Fruit fly (Drosophila melanogaster) whole organism, embryonic: ENCODE measurements around the gene Unr.
A peak's percentile ranks its signal among the peaks of the same experiment; 100 is the strongest.

Source experiments
- Hr39 ChIP-seq: fragments of >200 bp; optimal IDR thresholded peaks from 2 replicates; lab custom pipeline; 2017
- Sry-β ChIP-seq: fragments of 200-800 bp; sonication (Bioruptor generic); optimal IDR thresholded peaks from 2 replicates; lab custom pipeline; 2018; ENCODE audit warnings: missing biosample characterization, mild to moderate bottlenecking, missing genetic modification characterization, moderate library complexity
- toy ChIP-seq: fragments of 200-800 bp; sonication (Bioruptor generic); IDR thresholded peaks from 2 replicates; pipeline ENCODE4 v1.3.6; 2022; ENCODE audit warnings: missing biosample characterization, missing genetic modification characterization

DNA sequence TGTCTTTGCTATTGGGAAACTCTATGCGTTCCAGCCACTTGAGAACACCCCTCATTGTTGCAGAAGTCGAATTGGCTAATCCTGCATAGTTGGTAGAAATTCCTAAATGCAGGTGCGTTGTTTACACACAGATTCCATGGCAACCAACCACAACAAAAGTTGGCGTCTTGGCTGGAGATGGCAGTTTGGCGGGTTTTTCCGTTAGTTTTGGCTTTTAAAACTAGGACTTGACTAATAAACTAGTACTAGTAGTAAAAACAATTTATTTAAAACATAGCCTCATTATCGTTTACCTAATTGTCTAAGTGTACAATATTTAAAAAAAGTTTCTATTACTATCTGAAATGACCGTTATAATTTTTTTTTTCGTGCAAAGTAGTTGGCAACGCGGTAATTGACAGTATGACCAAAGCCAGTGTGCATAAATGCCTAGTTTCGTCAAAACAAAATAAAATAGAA lies 30.7 kb downstream of the Unr start, which contains the start of gene Exo70:
- TF ChIP-seq toy (GFP tag; lab: Robert Waterston, UW) (no peak), Hr39 (lab: Kevin White, UChicago) (no peak), Sry-β (peak; percentile 95)
